Fruit fly (Drosophila melanogaster): ENCODE data around the gene Atg17.

The Atg17 gene

DNA sequence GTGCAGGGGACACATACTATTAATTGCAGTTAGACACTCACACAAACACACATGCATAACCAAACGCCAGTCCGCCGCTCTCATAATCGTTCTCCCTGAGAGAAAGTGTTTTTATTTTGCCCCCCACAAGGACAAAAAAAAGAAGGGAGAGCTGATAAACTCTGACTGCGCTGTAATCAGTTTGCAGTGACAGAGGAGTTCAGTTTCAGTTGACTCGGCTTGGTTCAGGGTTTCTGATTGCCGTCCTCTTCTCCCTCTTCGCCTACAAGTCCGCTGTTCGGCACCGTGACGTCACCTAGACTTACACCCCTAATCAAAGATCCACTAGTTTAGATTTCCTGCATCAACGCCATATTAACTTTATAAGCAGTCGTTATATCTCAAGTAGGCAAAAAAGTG, 1.8 kb downstream of the Atg17 start:
- TF ChIP-seq cg (GFP tag; optimal IDR thresholded peaks at IDR 0.05): peak; percentile 22
- TF ChIP-seq crol (GFP tag; IDR thresholded peaks at IDR 0.05): peak; percentile 77
- no peak for TF ChIP-seq CG9797 (GFP tag; optimal IDR thresholded peaks at IDR 0.05)
- TF ChIP-seq CG4730 (GFP tag; IDR thresholded peaks at IDR 0.05): no peak
- TF ChIP-seq Pdp1 (GFP tag; optimal IDR thresholded peaks at IDR 0.05): peak in 1 of 2 experiments; percentile 41
- peak; percentile 35 for TF ChIP-seq zf30C (GFP tag; optimal IDR thresholded peaks at IDR 0.05)
- peak; percentile 25 for TF ChIP-seq sug (tag; optimal IDR thresholded peaks at IDR 0.05)
- TF ChIP-seq Trl (optimal IDR thresholded peaks at IDR 0.05): peak in 1 of 2 experiments; percentile 32
- TF ChIP-seq Trl (GFP tag; optimal IDR thresholded peaks at IDR 0.05): no peak
- no peak for TF ChIP-seq ham (GFP tag; IDR thresholded peaks at IDR 0.05)
- no peak for TF ChIP-seq CG6689 (GFP tag; IDR thresholded peaks at IDR 0.05)
- TF ChIP-seq repo (GFP tag; optimal IDR thresholded peaks at IDR 0.05): no peak
- peak; percentile 24 for TF ChIP-seq sens (GFP tag)

DNA sequence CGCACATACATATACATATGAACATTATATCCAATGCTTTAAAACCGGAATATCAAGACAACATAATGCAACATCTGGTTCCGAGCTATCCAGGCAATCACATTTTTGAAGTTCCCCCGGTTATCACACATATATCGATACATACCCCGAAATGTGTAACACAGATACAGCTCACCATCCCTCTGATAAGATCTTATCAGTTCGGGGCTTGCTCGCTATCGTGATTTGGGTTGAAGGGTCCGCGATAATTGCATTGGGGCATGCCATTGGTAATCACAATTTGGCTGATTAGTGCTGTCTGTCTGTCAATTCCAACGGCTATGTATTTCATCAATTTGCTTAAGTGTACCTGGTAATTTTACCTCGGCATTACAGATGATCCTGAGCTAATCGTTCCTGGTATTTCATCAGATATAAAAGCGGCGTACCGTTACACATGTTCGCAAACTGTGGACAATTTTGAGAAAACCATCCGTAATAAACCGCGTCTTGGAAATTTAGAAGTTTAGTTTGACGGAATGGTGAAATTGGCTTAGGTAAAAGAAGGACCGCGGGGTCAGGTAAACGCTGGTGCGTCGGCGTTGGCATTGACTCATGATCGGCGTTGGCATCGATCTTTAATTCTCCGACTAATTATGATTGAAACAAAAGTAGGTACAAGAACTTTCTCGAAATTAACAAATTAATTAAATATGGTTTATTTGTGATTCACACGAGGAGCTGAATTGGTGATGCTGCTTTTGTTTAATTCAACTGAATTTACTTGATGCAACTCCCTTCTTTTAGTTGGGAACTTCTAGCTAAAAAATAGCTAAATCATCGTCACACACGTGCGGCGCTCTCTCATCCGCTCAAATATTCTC, 2.5 kb downstream of the Atg17 start:
- TF ChIP-seq gcm2 (GFP tag; optimal IDR thresholded peaks at IDR 0.05) (peak; percentile 58), lab (GFP tag; optimal IDR thresholded peaks at IDR 0.05) (peak; percentile 2), grn (GFP tag; optimal IDR thresholded peaks at IDR 0.05) (peak; percentile 100), exex (tag; optimal IDR thresholded peaks at IDR 0.05) (peak; percentile 63), corto (GFP tag; optimal IDR thresholded peaks at IDR 0.05) (no peak), br (optimal IDR thresholded peaks at IDR 0.05) (no peak), sd (tag; optimal IDR thresholded peaks at IDR 0.05) (peak; percentile 59), row (GFP tag; IDR thresholded peaks at IDR 0.05) (peak; percentile 79), hbn (GFP tag; IDR thresholded peaks at IDR 0.05; ENCODE audit: partially characterized antibody) (0 out of 2 replicates have a peak, but pooled peaks have one; percentile 24), CG15479 (GFP tag; optimal IDR thresholded peaks at IDR 0.05) (peak; percentile 90), Usf (GFP tag; optimal IDR thresholded peaks at IDR 0.05) (no peak), CG8281 (tag; optimal IDR thresholded peaks at IDR 0.05) (peak; percentile 14), CG13775 (GFP tag; optimal IDR thresholded peaks at IDR 0.05) (no peak), sug (tag; optimal IDR thresholded peaks at IDR 0.05) (peak; percentile 10), Sry-β (GFP tag; optimal IDR thresholded peaks at IDR 0.05) (peak; percentile 92), Trl (optimal IDR thresholded peaks at IDR 0.05) (peak; percentile 88 to 89), Trl (GFP tag; optimal IDR thresholded peaks at IDR 0.05) (no peak), twi (tag; optimal IDR thresholded peaks at IDR 0.05) (peak; percentile 74), mirr (GFP tag; optimal IDR thresholded peaks at IDR 0.05) (peak; percentile 79), sens-2 (GFP tag; IDR thresholded peaks at IDR 0.05) (0 out of 2 replicates have a peak, but pooled peaks have one; percentile 9), nerfin-1 (tag; optimal IDR thresholded peaks at IDR 0.05) (peak; percentile 5), CG8089 (GFP tag; optimal IDR thresholded peaks at IDR 0.05) (no peak), zen (tag; optimal IDR thresholded peaks at IDR 0.05) (peak; percentile 76), Dll (GFP tag; IDR thresholded peaks at IDR 0.05; ENCODE audit: partially characterized antibody) (0 out of 4 replicates have a peak, but pooled peaks have one; percentile 28), bbx (GFP tag; IDR thresholded peaks at IDR 0.05; ENCODE audit: partially characterized antibody) (peak; percentile 27; the same call in 1 of the 2 replicates), tll (GFP tag; optimal IDR thresholded peaks at IDR 0.05) (peak in 1 of 2 experiments; percentile 14), GATAe (GFP tag; conservative IDR thresholded peaks at IDR 0.05) (peak; percentile 61; the same call in 1 of the 2 replicates)
